Worm (Caenorhabditis elegans) whole organism, early embryonic: ENCODE measurements around the gene F09E10.1.

ENCODE experiments used
- B0310.2 ChIP-seq: sonication (generic microtip); optimal IDR thresholded peaks from 2 replicates; lab custom pipeline; 2016; ENCODE audit warnings: mild to moderate bottlenecking, missing genetic modification characterization, missing compliant biosample characterization
- F13C5.2 ChIP-seq: sonication (generic microtip); optimal IDR thresholded peaks from 2 replicates; lab custom pipeline; 2017; ENCODE audit warnings: mild to moderate bottlenecking, missing genetic modification characterization, inconsistent platforms, missing compliant biosample characterization
- aly-1 ChIP-seq: sonication (generic microtip); optimal IDR thresholded peaks from 2 replicates; lab custom pipeline; 2016; ENCODE audit warnings: missing genetic modification characterization, missing compliant biosample characterization
- ama-1 ChIP-seq: fragments of 150-350 bp; optimal IDR thresholded peaks from 2 replicates; lab custom pipeline; 2014
- ceh-13 ChIP-seq: fragments of 200-800 bp; sonication (Bioruptor generic); optimal IDR thresholded peaks from 2 replicates; lab custom pipeline; 2018; ENCODE audit warnings: mild to moderate bottlenecking, missing genetic modification characterization, missing compliant biosample characterization
- ceh-36 ChIP-seq: sonication (generic microtip); optimal IDR thresholded peaks from 2 replicates; lab custom pipeline; 2016; ENCODE audit warnings: missing genetic modification characterization, inconsistent platforms, missing compliant biosample characterization
- ets-7 ChIP-seq: sonication (generic microtip); optimal IDR thresholded peaks from 2 replicates; lab custom pipeline; 2016; ENCODE audit warnings: missing genotype, missing genetic modification characterization, missing compliant biosample characterization
- flt-1 ChIP-seq: fragments of 200-800 bp; sonication (Bioruptor generic); IDR thresholded peaks from 2 replicates; pipeline ENCODE4 v1.3.6; 2022; ENCODE audit warnings: missing genetic modification characterization, missing compliant biosample characterization
- hmbx-1 ChIP-seq: sonication (generic microtip); optimal IDR thresholded peaks from 2 replicates; lab custom pipeline; 2016; ENCODE audit warnings: mild to moderate bottlenecking, missing genetic modification characterization, missing compliant biosample characterization
- hmg-4 ChIP-seq: fragments of 200-800 bp; sonication (Bioruptor generic); optimal IDR thresholded peaks from 2 replicates; lab custom pipeline; 2018; ENCODE audit warnings: mild to moderate bottlenecking, missing genetic modification characterization, missing compliant biosample characterization
- hnd-1 ChIP-seq: sonication (generic microtip); optimal IDR thresholded peaks from 2 replicates; lab custom pipeline; 2016; ENCODE audit warnings: missing genetic modification characterization, missing compliant biosample characterization
- pes-1 ChIP-seq: fragments of 200-800 bp; sonication (Bioruptor generic); IDR thresholded peaks from 2 replicates; pipeline ENCODE4 v1.3.6; 2022; ENCODE audit warnings: missing genetic modification reagents, missing genetic modification characterization, missing compliant biosample characterization
- scrt-1 ChIP-seq: fragments of 200-800 bp; sonication (Bioruptor generic); IDR thresholded peaks from 2 replicates; pipeline ENCODE4 v1.3.6; 2022; ENCODE audit warnings: missing genetic modification characterization, missing compliant biosample characterization
- sea-1 ChIP-seq: fragments of 200-800 bp; sonication (Bioruptor generic); conservative IDR thresholded peaks from 2 replicates; pipeline ENCODE4 v1.3.6; 2022; ENCODE audit warnings: missing genetic modification characterization, missing compliant biosample characterization
- tbx-11 ChIP-seq: fragments of 200-800 bp; sonication (Bioruptor generic); IDR thresholded peaks from 2 replicates; pipeline ENCODE4 v1.3.6; 2022; ENCODE audit warnings: missing genetic modification characterization, missing compliant biosample characterization
- tbx-37 ChIP-seq: fragments of 200-800 bp; sonication (Bioruptor generic); conservative IDR thresholded peaks from 2 replicates; pipeline ENCODE4 v1.3.6; 2022; ENCODE audit warnings: missing genetic modification reagents, missing genetic modification characterization, missing compliant biosample characterization
- tra-4 ChIP-seq: sonication (generic microtip); optimal IDR thresholded peaks from 2 replicates; lab custom pipeline; 2017; ENCODE audit warnings: missing genetic modification characterization, missing compliant biosample characterization

Gene F09E10.1

DNA sequence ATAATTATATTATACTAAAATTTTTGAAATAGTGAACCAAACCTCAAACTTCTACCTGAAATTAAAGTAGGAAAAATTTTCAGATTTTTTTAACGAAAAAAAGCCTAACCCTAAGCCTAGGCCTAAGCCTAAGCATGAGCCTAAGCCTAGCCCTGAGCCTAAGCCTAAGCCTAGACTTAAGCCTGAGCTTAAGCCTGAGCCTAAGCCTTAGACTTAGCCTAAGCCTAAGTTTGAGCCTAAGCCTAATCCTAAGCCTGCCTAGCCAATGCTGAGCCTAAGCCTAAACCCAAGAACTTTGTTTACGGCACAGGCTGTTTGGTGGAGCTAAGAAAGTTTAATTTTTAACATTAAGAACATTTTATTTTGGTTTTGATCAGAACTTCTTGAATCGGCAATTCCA lies 6.6 kb upstream of the F09E10.1 start:
- TF ChIP-seq sea-1 (no peak), ceh-36 (tag; lab: Kevin White, UChicago) (peak; percentile 63)

DNA sequence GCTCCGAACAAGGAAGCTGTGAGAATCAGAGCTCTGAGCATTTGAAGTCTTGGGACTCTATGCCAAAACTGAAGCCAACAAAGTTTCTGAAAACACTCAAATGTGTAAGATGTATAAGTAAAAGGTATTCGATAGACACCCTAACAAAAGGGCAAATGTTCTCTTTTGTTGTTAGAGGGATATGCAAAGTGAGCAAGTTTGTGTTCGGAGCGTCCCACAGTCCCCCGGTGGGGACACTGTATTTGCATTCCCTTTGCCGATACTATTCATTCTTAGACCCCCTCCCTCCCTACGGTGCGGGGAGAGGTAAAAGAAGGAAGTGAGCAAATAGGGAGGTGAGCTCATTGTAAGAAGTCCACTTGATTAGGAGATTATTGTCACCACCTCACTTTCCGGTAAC lies 5.0 kb upstream of the F09E10.1 start, which contains the start of gene F09E10.6:
F09E10.6 (minus strand) TSS at position 101 of the 400 bp plus-strand sequence.
- TF ChIP-seq tra-4 (no peak), ama-1 (lab: Kevin White, UChicago) (no peak), pes-1 (no peak), B0310.2 (tag; lab: Kevin White, UChicago) (no peak), ceh-13 (GFP tag; lab: Kevin White, UChicago) (no peak), flt-1 (no peak), ceh-36 (tag; lab: Kevin White, UChicago) (no peak), hnd-1 (tag; lab: Kevin White, UChicago) (no peak), tbx-11 (GFP tag; lab: Robert Waterston, UW) (no peak), sea-1 (no peak), hmg-4 (GFP tag; lab: Kevin White, UChicago) (no peak), scrt-1 (GFP tag; lab: Robert Waterston, UW) (no peak), tbx-37 (no peak), F13C5.2 (no peak), aly-1 (tag; lab: Kevin White, UChicago) (no peak)

DNA sequence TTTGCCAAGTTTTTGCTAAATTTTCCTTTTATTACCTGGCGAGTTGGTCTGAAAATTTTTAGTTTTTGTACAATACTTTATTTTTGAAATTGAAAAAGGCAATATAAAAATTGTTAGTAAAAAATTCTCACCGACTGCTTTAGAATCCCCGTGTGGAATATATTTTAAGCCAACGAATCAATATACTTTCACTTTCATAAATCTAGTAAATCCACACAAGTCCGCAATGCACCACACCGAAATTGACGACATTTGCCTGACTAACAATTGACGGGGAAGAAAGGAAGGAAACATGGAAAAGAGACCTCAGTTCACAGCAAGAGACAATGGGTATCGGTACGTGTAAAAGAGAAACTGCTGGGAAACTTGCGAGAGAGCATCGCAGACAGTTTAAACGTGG lies 3.1 kb upstream of the F09E10.1 start:
- TF ChIP-seq pes-1 (no peak), tra-4 (no peak), tbx-11 (GFP tag; lab: Robert Waterston, UW) (no peak), ceh-13 (GFP tag; lab: Kevin White, UChicago) (no peak), aly-1 (tag; lab: Kevin White, UChicago) (no peak), hmbx-1 (tag; lab: Kevin White, UChicago) (no peak)

DNA sequence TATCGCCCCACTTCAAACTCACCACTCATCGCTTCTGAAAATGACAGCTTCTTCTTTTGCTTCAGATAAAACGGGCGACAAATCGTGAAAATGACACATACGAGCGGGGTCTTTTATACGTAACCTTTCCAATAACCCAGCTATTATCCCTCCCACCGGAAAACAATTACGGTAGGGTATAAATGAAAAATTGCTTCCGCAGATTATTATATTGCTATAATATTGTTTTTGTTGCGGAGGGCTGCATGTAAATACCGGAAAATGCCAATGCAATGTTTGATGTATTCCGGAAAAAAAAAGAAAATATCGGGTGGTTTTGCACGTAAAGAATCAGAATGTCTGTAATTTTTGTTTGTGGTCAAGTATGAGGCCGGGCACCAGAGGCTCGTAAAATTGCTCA lies 838 bp upstream of the F09E10.1 start, which contains the start of gene F09E10.7:
F09E10.7 (minus strand) TSS at position 101 of the 400 bp plus-strand sequence.
- no peak for TF ChIP-seq sea-1
- no peak for TF ChIP-seq F13C5.2

DNA sequence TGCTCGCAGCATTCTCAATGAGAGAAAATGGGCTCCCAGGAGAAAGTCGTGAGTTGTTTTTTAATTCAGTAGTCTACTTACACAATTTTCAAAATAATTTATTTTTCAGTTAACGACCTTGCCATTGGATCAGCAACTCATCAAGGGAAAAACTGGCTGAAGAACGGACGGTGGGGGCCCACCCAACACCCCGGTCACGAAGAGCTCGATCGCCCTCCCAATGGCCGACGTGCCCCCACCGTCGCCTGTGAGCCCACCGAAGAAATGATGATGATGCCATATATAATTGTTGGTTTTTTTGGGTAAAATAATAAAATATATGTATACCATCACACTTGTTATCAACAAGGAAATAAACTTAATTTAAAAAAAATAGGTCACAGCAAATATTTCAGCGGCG lies 324 bp downstream of the F09E10.1 start:
- no peak for TF ChIP-seq aly-1 (tag; lab: Kevin White, UChicago)
- no peak for TF ChIP-seq hnd-1 (tag; lab: Kevin White, UChicago)

DNA sequence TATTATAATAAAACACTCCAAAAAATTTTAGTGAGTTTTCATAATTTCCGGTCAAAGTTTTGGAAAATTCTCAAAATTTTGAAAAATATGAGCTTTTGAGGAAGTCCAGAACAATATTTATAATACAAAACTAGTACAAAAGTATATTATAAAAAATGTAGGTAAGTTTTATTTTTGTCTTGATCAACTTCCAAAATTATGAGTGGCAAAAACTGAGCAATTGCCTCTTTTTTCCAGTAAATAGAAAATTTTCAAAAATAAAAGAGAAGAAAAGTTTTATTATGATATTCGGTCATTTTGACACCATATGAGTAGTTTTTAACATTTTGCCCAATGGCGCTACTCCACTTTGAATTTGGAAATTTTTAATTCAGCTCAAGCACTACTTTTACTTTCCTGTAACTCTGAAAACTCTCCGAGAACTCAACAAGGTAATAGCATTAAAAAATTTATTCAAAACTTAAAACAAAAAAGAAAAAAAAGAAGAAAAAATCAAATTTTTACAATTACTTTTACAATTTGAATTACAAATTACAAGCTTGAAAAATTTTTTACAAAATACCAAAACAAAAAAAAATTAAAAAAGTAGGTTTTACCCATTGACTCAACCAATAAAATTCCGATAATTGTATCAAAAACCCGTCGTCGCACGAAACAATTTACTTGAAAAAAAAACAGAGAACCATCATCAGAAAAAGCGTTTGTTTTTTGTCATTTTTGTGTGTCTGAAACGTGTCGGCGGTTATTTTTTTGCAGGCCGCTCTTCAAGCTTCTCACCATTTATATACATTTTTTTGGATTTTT lies 1.3 kb downstream of the F09E10.1 start:
- no peak for TF ChIP-seq sea-1
- no peak for TF ChIP-seq ama-1 (lab: Kevin White, UChicago)

DNA sequence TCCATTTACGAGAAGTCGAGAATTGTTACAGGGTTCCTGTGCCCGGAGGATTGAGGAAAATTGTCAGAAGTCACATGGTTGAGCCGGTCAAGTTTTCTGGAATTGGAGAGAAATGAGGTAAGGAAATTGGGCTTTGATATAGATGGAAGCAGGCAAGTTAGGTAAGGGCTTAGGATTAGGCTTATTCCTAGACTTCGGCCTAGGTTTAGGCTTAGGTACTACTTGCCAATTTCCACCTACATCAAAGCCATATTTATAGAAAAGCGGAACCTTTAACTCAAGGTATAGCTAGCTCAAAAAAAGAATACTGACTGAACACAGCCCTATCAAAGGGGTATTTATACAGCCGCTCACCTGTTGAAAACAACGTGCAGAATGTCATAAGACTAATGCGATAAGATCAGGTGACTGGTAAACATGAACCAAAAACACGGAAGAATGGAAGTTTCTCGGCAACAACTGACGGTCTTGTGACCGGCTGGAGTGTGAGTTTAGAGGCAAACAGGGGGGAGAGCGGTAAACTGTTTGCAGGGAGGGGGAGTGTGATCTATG lies 2.0 kb downstream of the F09E10.1 start:
- TF ChIP-seq ets-7 (tag; lab: Kevin White, UChicago) (no peak), ama-1 (lab: Kevin White, UChicago) (no peak), tra-4 (no peak)

DNA sequence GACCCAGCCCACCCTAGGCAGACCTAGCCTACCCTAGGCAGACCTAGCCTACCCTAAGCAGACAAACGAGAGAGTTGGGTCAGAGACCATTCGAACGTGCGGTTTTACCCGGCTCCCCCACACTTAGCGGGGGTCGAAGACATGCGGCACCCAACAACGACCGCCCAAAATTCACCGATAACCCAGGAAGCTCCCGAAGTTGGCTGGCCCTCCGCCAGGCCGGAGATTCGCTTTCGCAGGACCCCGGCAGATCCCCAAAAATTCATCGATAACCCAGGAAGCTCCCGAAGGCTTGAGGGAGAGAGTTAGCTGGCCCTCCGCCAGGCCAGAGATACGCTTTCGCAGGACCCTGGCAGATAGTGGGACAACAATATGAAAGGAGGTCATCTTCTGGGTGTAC lies 6.3 kb downstream of the F09E10.1 start:
- TF ChIP-seq sea-1 = 0 out of 2 replicates have a peak, but pooled peaks have one; percentile 17

DNA sequence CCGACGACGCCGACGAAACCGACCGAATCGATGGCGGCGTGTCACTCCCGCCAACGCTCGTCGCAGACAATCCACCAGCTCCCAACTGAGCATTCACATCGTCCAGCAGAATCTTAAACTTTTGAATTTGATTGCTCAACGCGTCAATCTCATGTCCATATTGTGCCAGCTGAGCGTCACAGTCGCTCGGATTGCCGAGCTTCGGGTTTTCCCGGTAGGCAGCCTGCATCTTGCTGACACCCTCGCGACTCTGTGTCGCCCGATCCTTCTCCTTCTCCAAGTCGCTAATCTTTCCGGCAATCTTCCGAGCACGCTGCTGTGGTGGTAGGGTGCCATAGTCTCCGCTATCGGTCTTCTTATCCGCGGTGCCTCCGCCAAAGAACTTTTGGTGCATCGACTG lies 9.7 kb downstream of the F09E10.1 start:
- TF ChIP-seq ets-7 (tag; lab: Kevin White, UChicago) = no peak
- no peak for TF ChIP-seq aly-1 (tag; lab: Kevin White, UChicago)
- TF ChIP-seq ceh-36 (tag; lab: Kevin White, UChicago) = no peak
- TF ChIP-seq B0310.2 (tag; lab: Kevin White, UChicago) = no peak
- TF ChIP-seq tbx-37 = no peak
- TF ChIP-seq hmbx-1 (tag; lab: Kevin White, UChicago) = no peak
- no peak for TF ChIP-seq flt-1
- TF ChIP-seq sea-1 = no peak
- TF ChIP-seq F13C5.2 = no peak
- TF ChIP-seq scrt-1 (GFP tag; lab: Robert Waterston, UW) = no peak
- no peak for TF ChIP-seq hmg-4 (GFP tag; lab: Kevin White, UChicago)
- TF ChIP-seq tra-4 = no peak
- TF ChIP-seq tbx-11 (GFP tag; lab: Robert Waterston, UW) = no peak
- no peak for TF ChIP-seq pes-1

DNA sequence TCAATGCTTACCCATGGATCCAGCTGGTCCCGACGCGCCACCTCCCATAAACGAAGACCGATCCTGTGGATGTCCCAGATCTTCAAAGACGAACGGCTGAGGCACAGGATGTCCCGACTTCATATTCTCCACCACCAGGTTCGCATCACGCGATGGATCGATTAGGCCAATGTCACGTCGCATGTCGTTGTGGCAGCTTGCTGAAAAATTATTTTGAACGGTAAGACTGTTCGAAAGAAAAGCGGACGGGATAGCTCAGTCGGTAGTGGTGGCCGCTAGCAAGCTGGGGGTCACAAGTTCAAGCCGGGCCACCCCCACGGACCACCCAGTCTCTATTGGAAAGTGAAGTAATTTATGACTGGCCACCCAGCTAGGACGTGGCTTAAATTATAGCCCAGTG lies 10.6 kb downstream of the F09E10.1 start:
- TF ChIP-seq ets-7 (tag; lab: Kevin White, UChicago) = no peak
- no peak for TF ChIP-seq B0310.2 (tag; lab: Kevin White, UChicago)
- no peak for TF ChIP-seq hnd-1 (tag; lab: Kevin White, UChicago)
- TF ChIP-seq aly-1 (tag; lab: Kevin White, UChicago) = no peak
- TF ChIP-seq tra-4 = no peak
- no peak for TF ChIP-seq flt-1
- TF ChIP-seq sea-1 = no peak
- TF ChIP-seq hmbx-1 (tag; lab: Kevin White, UChicago) = no peak
- TF ChIP-seq ama-1 (lab: Kevin White, UChicago) = no peak
- TF ChIP-seq ceh-13 (GFP tag; lab: Kevin White, UChicago) = no peak
- TF ChIP-seq tbx-11 (GFP tag; lab: Robert Waterston, UW) = no peak
- no peak for TF ChIP-seq hmg-4 (GFP tag; lab: Kevin White, UChicago)
- TF ChIP-seq tbx-37 = no peak
- no peak for TF ChIP-seq F13C5.2
- TF ChIP-seq ceh-36 (tag; lab: Kevin White, UChicago) = no peak
